Fruit fly (Drosophila melanogaster): ENCODE results near the gene CG43074.

Gene CG43074

DNA sequence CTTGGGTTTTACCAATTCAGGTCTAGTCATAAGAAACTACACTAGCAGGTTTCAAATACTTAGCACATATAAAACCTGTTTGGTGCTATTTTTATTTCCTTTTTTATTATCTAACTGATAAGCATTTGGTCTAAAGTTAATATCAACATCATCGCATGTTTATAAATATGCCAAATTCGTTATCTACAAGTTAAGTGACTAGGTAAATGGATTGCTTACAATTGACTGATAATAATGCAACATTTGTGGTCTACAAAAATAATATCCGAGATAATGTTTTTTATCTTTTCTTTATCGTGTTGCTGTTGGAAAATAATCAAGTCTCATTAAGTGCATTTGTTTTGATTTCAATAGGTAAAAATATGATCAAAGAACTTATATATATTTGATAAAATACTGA is 14.7 kb downstream of the CG43074 start:
- peak; percentile 56 for TF ChIP-seq vri (GFP tag; optimal IDR thresholded peaks at IDR 0.05)
- TF ChIP-seq fkh (GFP tag; optimal IDR thresholded peaks at IDR 0.05) = no peak
- TF ChIP-seq lz (GFP tag; optimal IDR thresholded peaks at IDR 0.05) = no peak
- no peak for TF ChIP-seq Sox15 (GFP tag; optimal IDR thresholded peaks at IDR 0.05)
- TF ChIP-seq Hr39 (GFP tag; optimal IDR thresholded peaks at IDR 0.05) = no peak
- TF ChIP-seq CG8632 (GFP tag; optimal IDR thresholded peaks at IDR 0.05) = no peak
- no peak for TF ChIP-seq CG10631 (GFP tag; optimal IDR thresholded peaks at IDR 0.05)
- TF ChIP-seq Eip93F (GFP tag; optimal IDR thresholded peaks at IDR 0.05) = peak; percentile 3

DNA sequence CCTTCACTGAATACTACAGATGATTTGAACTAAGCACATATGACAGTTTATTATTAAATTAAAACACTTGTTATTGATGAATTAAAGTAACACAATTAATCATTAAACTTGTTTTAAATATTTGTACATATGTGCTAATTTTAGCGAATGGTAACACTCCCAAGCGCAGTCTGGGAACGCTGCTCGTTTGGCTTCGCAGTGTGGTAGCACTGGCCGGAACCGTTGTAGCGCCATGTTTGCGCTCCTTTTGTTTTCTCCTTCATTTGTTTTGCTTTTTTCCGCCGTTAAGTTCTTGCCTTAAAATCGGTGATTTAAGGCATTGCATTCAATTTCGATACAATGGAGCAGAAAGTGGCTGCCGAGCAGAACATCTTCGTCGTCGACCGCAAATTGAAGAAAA is 18.3 kb downstream of the CG43074 start, which contains the start of gene CycJ:
Gene CycJ, plus strand, starts transcription at position 229 of the 400 bp plus-strand sequence.
- TF ChIP-seq eg (GFP tag; IDR thresholded peaks at IDR 0.05) (no peak), Hr39 (GFP tag; optimal IDR thresholded peaks at IDR 0.05) (no peak), Eip75B (GFP tag; optimal IDR thresholded peaks at IDR 0.05) (no peak), achi (GFP tag; optimal IDR thresholded peaks at IDR 0.05) (no peak), Eip78C (GFP tag) (peak; percentile 18), CG16779 (tag; optimal IDR thresholded peaks at IDR 0.05) (no peak)

- peak; percentile 6 for TF ChIP-seq Ets96B (tag; optimal IDR thresholded peaks at IDR 0.05)
- peak; percentile 52 for TF ChIP-seq dsx (GFP tag; optimal IDR thresholded peaks at IDR 0.05; ENCODE audit: poor library complexity, severe bottlenecking)
- TF ChIP-seq CG6163 (GFP tag; IDR thresholded peaks at IDR 0.05) = 0 out of 3 replicates have a peak, but pooled peaks have one; percentile 11
- no peak for TF ChIP-seq spab (GFP tag; optimal IDR thresholded peaks at IDR 0.05)
- peak; percentile 67 for TF ChIP-seq Eip78C (GFP tag)
- TF ChIP-seq salr (GFP tag; optimal IDR thresholded peaks at IDR 0.05) = no peak
Measured at dm6 chr3L:3461557-3462414, 22.7 kb downstream of the CG43074 start.

DNA sequence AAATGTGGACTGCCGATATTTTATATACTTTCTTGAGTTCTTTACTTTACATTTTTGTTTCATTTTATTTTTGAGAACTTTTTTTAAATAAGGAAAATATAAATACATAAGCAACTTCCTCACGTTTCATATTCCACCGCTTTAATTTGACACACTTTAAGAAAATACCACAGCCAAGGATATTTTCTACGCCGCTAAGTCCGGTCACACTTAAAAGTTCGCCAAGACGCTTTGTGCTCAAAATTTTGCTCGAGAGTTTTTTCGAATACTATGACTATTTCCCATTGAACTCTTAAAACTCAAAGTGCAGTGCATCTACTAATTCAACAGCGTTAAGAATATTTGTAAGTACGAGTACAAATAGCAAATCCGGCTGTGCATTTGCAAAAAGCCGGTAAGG is 23.3 kb downstream of the CG43074 start, which contains the start of the genes CG46463 and armi:
Gene CG46463, plus strand, starts transcription at position 197 of the 400 bp plus-strand sequence.
Gene armi, plus strand, starts transcription at position 199 of the 400 bp plus-strand sequence.
- TF ChIP-seq Ets21C (GFP tag; optimal IDR thresholded peaks at IDR 0.05) (no peak), Smox (GFP tag; optimal IDR thresholded peaks at IDR 0.05) (no peak), CG1621 (tag; optimal IDR thresholded peaks at IDR 0.05) (no peak), Blimp-1 (GFP tag; optimal IDR thresholded peaks at IDR 0.05) (no peak), CG3919 (GFP tag; optimal IDR thresholded peaks at IDR 0.05) (no peak), Eip93F (GFP tag; optimal IDR thresholded peaks at IDR 0.05) (no peak), OdsH (GFP tag; optimal IDR thresholded peaks at IDR 0.05) (no peak), eg (GFP tag; IDR thresholded peaks at IDR 0.05) (no peak), CG11762 (GFP tag; optimal IDR thresholded peaks at IDR 0.05; ENCODE audit: insufficient read depth) (no peak), vri (GFP tag; optimal IDR thresholded peaks at IDR 0.05) (no peak), spab (GFP tag; optimal IDR thresholded peaks at IDR 0.05) (no peak), Sox15 (GFP tag; optimal IDR thresholded peaks at IDR 0.05) (no peak), Sox102F (GFP tag; optimal IDR thresholded peaks at IDR 0.05) (no peak), CG4318 (GFP tag; optimal IDR thresholded peaks at IDR 0.05) (no peak)

DNA sequence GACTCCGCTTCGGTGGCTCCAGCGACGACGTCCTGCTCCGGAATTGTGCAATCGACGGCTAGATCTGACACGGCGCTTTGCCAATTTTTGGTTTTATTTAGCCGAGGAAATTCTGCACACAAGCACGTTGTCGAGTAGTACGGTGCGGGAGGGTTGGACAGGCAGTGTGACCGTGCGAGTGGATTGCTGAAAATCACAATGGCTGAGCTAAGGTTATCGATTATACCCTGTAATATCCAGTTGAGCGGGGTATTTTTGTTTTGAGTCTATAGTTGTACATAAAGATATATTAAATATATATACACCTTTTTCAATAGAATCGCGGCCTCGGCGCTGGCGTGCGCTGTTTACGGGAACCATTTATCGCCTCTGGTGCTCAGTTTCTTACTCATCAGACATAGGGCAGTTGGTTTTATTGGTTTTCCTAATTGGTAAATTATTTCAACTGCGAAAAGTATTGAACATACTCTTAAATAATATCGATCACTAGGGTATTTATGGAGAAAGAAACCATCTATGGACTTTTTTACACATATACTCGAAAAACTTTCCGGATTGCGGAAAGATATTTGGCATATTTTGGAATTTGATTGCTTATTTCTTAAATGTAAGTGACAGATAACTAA is 23.9 kb downstream of the CG43074 start, which contains the start of gene eIF5B:
Gene eIF5B, minus strand, starts transcription at position 576 of the 626 bp plus-strand sequence.
- peak; percentile 49 for TF ChIP-seq spab (GFP tag; optimal IDR thresholded peaks at IDR 0.05)
- peak; percentile 66 for TF ChIP-seq CG11294 (GFP tag; IDR thresholded peaks at IDR 0.05)
- TF ChIP-seq CG31627 (GFP tag; optimal IDR thresholded peaks at IDR 0.05) = peak; percentile 78
- TF ChIP-seq fkh (GFP tag; optimal IDR thresholded peaks at IDR 0.05) = no peak
- TF ChIP-seq CG11762 (GFP tag; optimal IDR thresholded peaks at IDR 0.05; ENCODE audit: insufficient read depth) = peak; percentile 62
- TF ChIP-seq topi (GFP tag; optimal IDR thresholded peaks at IDR 0.05) = peak; percentile 65
- peak; percentile 59 for TF ChIP-seq CG8319 (GFP tag; optimal IDR thresholded peaks at IDR 0.05)
- TF ChIP-seq net (GFP tag; optimal IDR thresholded peaks at IDR 0.05) = peak; percentile 82
- TF ChIP-seq CG6854 (GFP tag; optimal IDR thresholded peaks at IDR 0.05) = peak; percentile 50
- TF ChIP-seq Ets96B (tag; optimal IDR thresholded peaks at IDR 0.05) = peak; percentile 66
- TF ChIP-seq CG6792 (GFP tag; optimal IDR thresholded peaks at IDR 0.05) = peak; percentile 77
- TF ChIP-seq CG6808 (GFP tag; optimal IDR thresholded peaks at IDR 0.05) = no peak
- TF ChIP-seq CG9139 (GFP tag; optimal IDR thresholded peaks at IDR 0.05) = no peak
- peak; percentile 51 for TF ChIP-seq CG6276 (GFP tag; optimal IDR thresholded peaks at IDR 0.05)
- peak; percentile 74 for TF ChIP-seq CG4318 (GFP tag; optimal IDR thresholded peaks at IDR 0.05)
- peak; percentile 72 to 75 for TF ChIP-seq salr (GFP tag; optimal IDR thresholded peaks at IDR 0.05)
- peak; percentile 84 for TF ChIP-seq CG15336 (GFP tag; IDR thresholded peaks at IDR 0.05)
- peak; percentile 82 for TF ChIP-seq Met (GFP tag; optimal IDR thresholded peaks at IDR 0.05)
- TF ChIP-seq lz (GFP tag; optimal IDR thresholded peaks at IDR 0.05) = peak; percentile 79
- peak; percentile 88 for TF ChIP-seq eg (GFP tag; IDR thresholded peaks at IDR 0.05)
- TF ChIP-seq CG10631 (GFP tag; optimal IDR thresholded peaks at IDR 0.05) = peak; percentile 78
- TF ChIP-seq CG16779 (tag; optimal IDR thresholded peaks at IDR 0.05) = peak; percentile 42
